Worm (Caenorhabditis elegans): ENCODE measurements around the gene nhr-257.

Gene nhr-257

ce11 chrII:3829623-3830022 lies 23.1 kb upstream of the nhr-257 start:
- no peak for TF ChIP-seq fos-1 (tag; optimal IDR thresholded peaks at IDR 0.05)
- no peak for TF ChIP-seq aly-2 (tag; optimal IDR thresholded peaks at IDR 0.05)
- no peak for TF ChIP-seq hmg-11 (tag; optimal IDR thresholded peaks at IDR 0.05)
- TF ChIP-seq nhr-23 (tag; optimal IDR thresholded peaks at IDR 0.05): no peak
- TF ChIP-seq nhr-11 (tag; optimal IDR thresholded peaks at IDR 0.05): no peak
- no peak for TF ChIP-seq pqm-1 (tag; optimal IDR thresholded peaks at IDR 0.05)
- TF ChIP-seq ceh-9 (tag; optimal IDR thresholded peaks at IDR 0.05): no peak
- no peak for TF ChIP-seq mml-1 (tag; optimal IDR thresholded peaks at IDR 0.05)
- TF ChIP-seq egl-5 (tag; optimal IDR thresholded peaks at IDR 0.05): no peak
- no peak for TF ChIP-seq nhr-28 (tag; optimal IDR thresholded peaks at IDR 0.05)
- TF ChIP-seq nhr-25 (tag; optimal IDR thresholded peaks at IDR 0.05): no peak
- no peak for TF ChIP-seq nfya-1 (tag; optimal IDR thresholded peaks at IDR 0.05; ENCODE audit: insufficient read depth)
- TF ChIP-seq unc-39 (tag; optimal IDR thresholded peaks at IDR 0.05): no peak
- TF ChIP-seq ceh-28 (tag; optimal IDR thresholded peaks at IDR 0.05): no peak
- no peak for TF ChIP-seq nhr-12 (tag; optimal IDR thresholded peaks at IDR 0.05)
- TF ChIP-seq elt-1 (tag; optimal IDR thresholded peaks at IDR 0.05): no peak
- TF ChIP-seq lsy-12 (tag; optimal IDR thresholded peaks at IDR 0.05): no peak

DNA sequence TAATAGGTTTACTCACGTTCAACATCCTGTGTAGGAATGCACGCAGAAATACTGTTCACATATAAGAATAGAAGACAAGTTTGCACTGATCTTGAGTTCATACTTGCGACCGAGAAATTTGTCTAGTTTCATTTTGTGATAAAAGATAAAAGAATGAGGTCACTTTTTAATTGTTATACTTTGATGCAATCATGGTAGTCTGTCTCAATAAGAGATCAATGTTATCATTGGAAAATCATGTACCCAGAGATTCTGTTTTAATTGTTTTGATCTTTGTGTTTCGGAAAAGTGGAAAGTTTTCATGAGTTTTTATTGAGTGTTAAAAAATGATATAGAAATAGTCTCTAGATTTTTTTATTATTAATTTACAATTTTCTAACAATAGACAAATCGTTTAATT lies 20.4 kb upstream of the nhr-257 start, which contains the start of gene F54D10.9:
Gene F54D10.9, minus strand, starts transcription at position 101 of the 400 bp plus-strand sequence.
- TF ChIP-seq R02D3.7 (tag; optimal IDR thresholded peaks at IDR 0.05): no peak
- no peak for TF ChIP-seq fkh-10 (GFP tag; optimal IDR thresholded peaks at IDR 0.05)
- no peak for TF ChIP-seq skn-1 (tag; optimal IDR thresholded peaks at IDR 0.05)
- TF ChIP-seq nhr-23 (tag; optimal IDR thresholded peaks at IDR 0.05): no peak
- no peak for TF ChIP-seq elt-3 (tag; optimal IDR thresholded peaks at IDR 0.05)
- no peak for TF ChIP-seq mdl-1 (tag; optimal IDR thresholded peaks at IDR 0.05)
- no peak for TF ChIP-seq nfya-1 (tag; optimal IDR thresholded peaks at IDR 0.05; ENCODE audit: insufficient read depth)
- no peak for TF ChIP-seq lin-39 (tag; optimal IDR thresholded peaks at IDR 0.05)
- TF ChIP-seq egl-5 (tag; optimal IDR thresholded peaks at IDR 0.05): no peak
- no peak for TF ChIP-seq egl-27 (tag; optimal IDR thresholded peaks at IDR 0.05)
- TF ChIP-seq ceh-9 (tag; optimal IDR thresholded peaks at IDR 0.05): no peak
- no peak for TF ChIP-seq nhr-28 (tag; optimal IDR thresholded peaks at IDR 0.05)
- TF ChIP-seq nhr-11 (tag; optimal IDR thresholded peaks at IDR 0.05): no peak
- TF ChIP-seq pha-4 (tag; optimal IDR thresholded peaks at IDR 0.05): no peak
- TF ChIP-seq ceh-82 (tag; optimal IDR thresholded peaks at IDR 0.05): no peak
- TF ChIP-seq fkh-2 (tag; optimal IDR thresholded peaks at IDR 0.05): no peak

- no peak for TF ChIP-seq eor-1 (tag; optimal IDR thresholded peaks at IDR 0.05)
- TF ChIP-seq egl-27 (tag; optimal IDR thresholded peaks at IDR 0.05): no peak
- no peak for TF ChIP-seq daf-12 (tag; optimal IDR thresholded peaks at IDR 0.05)
- no peak for TF ChIP-seq ceh-9 (tag; optimal IDR thresholded peaks at IDR 0.05)
- TF ChIP-seq fos-1 (tag; optimal IDR thresholded peaks at IDR 0.05): no peak
- TF ChIP-seq lin-39 (tag; optimal IDR thresholded peaks at IDR 0.05): no peak
- TF ChIP-seq nhr-76 (tag; optimal IDR thresholded peaks at IDR 0.05): no peak
- no peak for TF ChIP-seq elt-2 (tag; optimal IDR thresholded peaks at IDR 0.05)
- TF ChIP-seq elt-3 (tag; optimal IDR thresholded peaks at IDR 0.05): no peak
- TF ChIP-seq unc-62 (GFP tag; optimal IDR thresholded peaks at IDR 0.05): no peak
- no peak for TF ChIP-seq sea-2 (GFP tag; optimal IDR thresholded peaks at IDR 0.05)
- TF ChIP-seq unc-39 (tag; optimal IDR thresholded peaks at IDR 0.05): no peak
- TF ChIP-seq nhr-28 (tag; optimal IDR thresholded peaks at IDR 0.05): no peak
- no peak for TF ChIP-seq lin-15B (tag; optimal IDR thresholded peaks at IDR 0.05)
- no peak for TF ChIP-seq nhr-43 (tag; optimal IDR thresholded peaks at IDR 0.05; ENCODE audit: poor library complexity, severe bottlenecking)
Observed at ce11 chrII:3835915-3836314, 16.8 kb upstream of the nhr-257 start, which contains the start of gene oac-4. Gene oac-4, minus strand, starts transcription at chrII:3836015.

ce11 chrII:3839562-3839961 lies 13.2 kb upstream of the nhr-257 start, which contains the start of gene C17A2.4:
Gene C17A2.4, plus strand, starts transcription at chrII:3839862.
- TF ChIP-seq nhr-76 (tag; optimal IDR thresholded peaks at IDR 0.05) (no peak), ceh-82 (tag; optimal IDR thresholded peaks at IDR 0.05) (no peak), nhr-77 (tag; optimal IDR thresholded peaks at IDR 0.05) (no peak), ama-1 (optimal IDR thresholded peaks at IDR 0.05) (no peak), ztf-11 (tag; optimal IDR thresholded peaks at IDR 0.05) (no peak), sea-2 (GFP tag; optimal IDR thresholded peaks at IDR 0.05) (no peak)

Data from whole organism, L3 larva.